Worm (Caenorhabditis elegans): Measurements from ENCODE around the gene tmed-13.
A peak's percentile ranks its signal among the peaks of the same experiment; 100 is the strongest.

The tmed-13 gene

DNA sequence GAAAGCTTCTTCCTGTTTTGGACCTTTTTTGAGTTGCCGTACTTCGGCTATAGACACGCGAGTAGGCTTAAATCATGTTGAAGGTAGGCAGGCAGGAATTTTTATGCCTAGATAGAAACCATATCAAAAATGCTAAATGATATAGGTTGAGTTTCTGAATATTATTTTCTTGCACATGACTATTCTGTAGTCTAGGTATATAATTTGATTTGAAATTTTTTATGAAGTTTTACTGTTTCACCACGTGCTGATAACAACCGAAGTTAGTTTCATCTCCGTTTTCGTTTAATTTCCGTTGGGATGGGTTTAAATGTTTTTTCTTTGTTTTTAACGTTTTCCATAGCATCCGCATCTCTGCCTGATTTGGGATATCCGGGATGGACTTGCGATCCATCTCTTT lies 15.9 kb upstream of the tmed-13 start, which contains the start of gene Y73B6BL.37:
Gene Y73B6BL.37 (plus strand): TSS at position 301 of the 400 bp plus-strand sequence.
- TF ChIP-seq unc-39 (tag; optimal IDR thresholded peaks at IDR 0.05) = no peak
- no peak for TF ChIP-seq unc-120 (tag; optimal IDR thresholded peaks at IDR 0.05; ENCODE audit: poor library complexity, severe bottlenecking)
- TF ChIP-seq blmp-1 (tag; optimal IDR thresholded peaks at IDR 0.05) = no peak
- no peak for TF ChIP-seq nhr-237 (tag; optimal IDR thresholded peaks at IDR 0.05)
- TF ChIP-seq cnd-1 (tag; optimal IDR thresholded peaks at IDR 0.05) = no peak
- no peak for TF ChIP-seq mep-1 (tag; optimal IDR thresholded peaks at IDR 0.05)
- TF ChIP-seq tbx-8 (GFP tag; optimal IDR thresholded peaks at IDR 0.05) = no peak
- TF ChIP-seq lin-13 (tag; optimal IDR thresholded peaks at IDR 0.05) = no peak
- no peak for TF ChIP-seq ztf-11 (tag; optimal IDR thresholded peaks at IDR 0.05)
- no peak for TF ChIP-seq nhr-28 (tag; optimal IDR thresholded peaks at IDR 0.05)
- no peak for TF ChIP-seq elt-1 (tag; optimal IDR thresholded peaks at IDR 0.05; ENCODE audit: borderline replicate concordance, insufficient read depth)
- TF ChIP-seq ham-2 (GFP tag; optimal IDR thresholded peaks at IDR 0.05) = no peak

DNA sequence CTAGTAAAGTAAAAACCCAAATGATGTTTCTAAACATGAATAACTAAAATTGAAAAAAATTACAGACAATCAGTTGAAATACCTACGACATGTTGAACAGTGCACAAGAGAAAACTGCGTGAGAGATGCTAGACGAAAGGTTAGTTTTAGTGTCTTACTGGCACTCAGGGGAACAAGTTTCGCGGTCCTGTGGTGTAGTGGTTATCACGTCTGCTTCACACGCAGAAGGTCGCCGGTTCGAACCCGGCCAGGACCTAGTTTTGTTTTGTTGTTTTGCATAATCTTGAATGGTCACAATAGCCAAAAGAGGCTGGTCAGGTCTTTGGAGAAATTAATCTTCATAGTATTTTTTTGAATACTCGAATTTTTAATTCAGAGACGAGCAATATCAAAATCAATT lies 9.8 kb upstream of the tmed-13 start:
- TF ChIP-seq M03D4.4 (tag; optimal IDR thresholded peaks at IDR 0.05) (no peak), lin-32 (GFP tag; optimal IDR thresholded peaks at IDR 0.05) (peak; percentile 21), ces-1 (GFP tag; optimal IDR thresholded peaks at IDR 0.05) (no peak), nhr-76 (tag; optimal IDR thresholded peaks at IDR 0.05) (no peak), elt-1 (tag; optimal IDR thresholded peaks at IDR 0.05; ENCODE audit: borderline replicate concordance, insufficient read depth) (no peak), snpc-4 (tag; optimal IDR thresholded peaks at IDR 0.05) (no peak), ceh-39 (tag; optimal IDR thresholded peaks at IDR 0.05) (no peak), flh-1 (GFP tag; optimal IDR thresholded peaks at IDR 0.05) (no peak), lin-13 (tag; optimal IDR thresholded peaks at IDR 0.05) (no peak), cnd-1 (tag; optimal IDR thresholded peaks at IDR 0.05) (peak; percentile 14), pha-4 (tag; optimal IDR thresholded peaks at IDR 0.05) (no peak), mep-1 (tag; optimal IDR thresholded peaks at IDR 0.05) (no peak), ceh-83 (GFP tag; optimal IDR thresholded peaks at IDR 0.05) (peak; percentile 12), mab-5 (tag; optimal IDR thresholded peaks at IDR 0.05) (no peak)

DNA sequence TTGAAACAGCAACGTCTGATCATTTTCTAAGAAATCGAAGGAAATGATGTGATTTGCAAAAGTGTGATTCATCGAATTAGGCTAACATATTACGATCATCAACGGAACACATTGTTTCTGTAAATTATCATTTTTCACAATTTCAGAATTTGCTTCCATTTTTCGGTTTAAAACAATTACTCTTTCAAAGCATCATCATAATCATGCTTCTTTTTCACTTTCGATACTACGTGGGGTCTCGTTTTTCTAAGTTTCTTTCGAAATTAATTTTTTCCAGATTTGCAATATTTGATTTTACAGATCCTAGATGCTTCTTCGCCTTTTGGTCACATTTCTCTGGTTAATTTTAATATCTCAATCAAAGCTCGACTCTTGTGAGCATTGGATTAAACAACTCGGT lies 9.0 kb upstream of the tmed-13 start, which contains the start of gene tyr-6:
Gene tyr-6 (plus strand): TSS at position 301 of the 400 bp plus-strand sequence.
- no peak for TF ChIP-seq unc-120 (tag; optimal IDR thresholded peaks at IDR 0.05; ENCODE audit: poor library complexity, severe bottlenecking)
- TF ChIP-seq ztf-11 (tag; optimal IDR thresholded peaks at IDR 0.05) = no peak
- TF ChIP-seq sptf-1 (tag; optimal IDR thresholded peaks at IDR 0.05) = no peak
- TF ChIP-seq M03D4.4 (tag; optimal IDR thresholded peaks at IDR 0.05) = no peak
- no peak for TF ChIP-seq nhr-76 (tag; optimal IDR thresholded peaks at IDR 0.05)
- no peak for TF ChIP-seq elt-1 (tag; optimal IDR thresholded peaks at IDR 0.05; ENCODE audit: borderline replicate concordance, insufficient read depth)
- no peak for TF ChIP-seq blmp-1 (tag; optimal IDR thresholded peaks at IDR 0.05)
- TF ChIP-seq hlh-1 (tag; optimal IDR thresholded peaks at IDR 0.05) = no peak

DNA sequence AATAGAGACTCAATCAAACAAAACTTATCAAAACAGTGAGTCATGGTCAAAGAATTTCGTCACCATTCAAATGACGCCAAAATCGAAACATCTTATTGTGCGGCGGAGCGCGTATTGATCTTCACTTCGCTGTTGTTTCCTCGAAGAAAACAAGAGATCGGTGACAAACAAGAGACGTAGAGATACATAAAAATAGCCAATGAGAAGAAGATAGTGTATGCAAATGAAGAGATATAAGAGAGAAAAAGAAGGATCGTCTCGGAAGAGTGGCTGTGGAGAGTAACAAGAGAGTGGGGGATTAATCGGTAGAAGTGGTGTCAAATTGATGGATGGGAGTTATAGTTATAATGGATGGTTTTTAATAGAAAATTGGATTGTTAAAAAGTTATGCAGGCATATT lies 3.6 kb upstream of the tmed-13 start:
- TF ChIP-seq unc-120 (tag; optimal IDR thresholded peaks at IDR 0.05; ENCODE audit: poor library complexity, severe bottlenecking) (no peak), snpc-4 (tag; optimal IDR thresholded peaks at IDR 0.05) (no peak), ceh-39 (tag; optimal IDR thresholded peaks at IDR 0.05) (peak; percentile 13), sem-2 (GFP tag; optimal IDR thresholded peaks at IDR 0.05) (no peak), flh-1 (GFP tag; optimal IDR thresholded peaks at IDR 0.05) (no peak), elt-3 (tag; optimal IDR thresholded peaks at IDR 0.05) (no peak), ztf-11 (tag; optimal IDR thresholded peaks at IDR 0.05) (no peak), ceh-83 (GFP tag; optimal IDR thresholded peaks at IDR 0.05) (no peak), lsy-2 (tag; optimal IDR thresholded peaks at IDR 0.05) (peak; percentile 5), mab-5 (tag; optimal IDR thresholded peaks at IDR 0.05) (no peak), lin-13 (tag; optimal IDR thresholded peaks at IDR 0.05) (no peak), nhr-28 (tag; optimal IDR thresholded peaks at IDR 0.05) (no peak), ham-2 (GFP tag; optimal IDR thresholded peaks at IDR 0.05) (no peak), nhr-12 (tag; optimal IDR thresholded peaks at IDR 0.05) (no peak), ceh-43 (GFP tag; optimal IDR thresholded peaks at IDR 0.05) (peak; percentile 29), blmp-1 (tag; optimal IDR thresholded peaks at IDR 0.05) (no peak), nhr-2 (tag; optimal IDR thresholded peaks at IDR 0.05) (peak; percentile 41), M03D4.4 (tag; optimal IDR thresholded peaks at IDR 0.05) (no peak), unc-39 (tag; optimal IDR thresholded peaks at IDR 0.05) (no peak), sptf-1 (tag; optimal IDR thresholded peaks at IDR 0.05) (no peak), drap-1 (GFP tag; optimal IDR thresholded peaks at IDR 0.05) (no peak), zip-8 (tag; optimal IDR thresholded peaks at IDR 0.05) (no peak), nhr-237 (tag; optimal IDR thresholded peaks at IDR 0.05) (peak; percentile 37), ces-1 (GFP tag; optimal IDR thresholded peaks at IDR 0.05) (peak; percentile 80), tbx-8 (GFP tag; optimal IDR thresholded peaks at IDR 0.05) (no peak), lin-32 (GFP tag; optimal IDR thresholded peaks at IDR 0.05) (no peak), mep-1 (tag; optimal IDR thresholded peaks at IDR 0.05) (no peak), elt-1 (tag; optimal IDR thresholded peaks at IDR 0.05; ENCODE audit: borderline replicate concordance, insufficient read depth) (no peak), cnd-1 (tag; optimal IDR thresholded peaks at IDR 0.05) (no peak), pha-4 (tag; optimal IDR thresholded peaks at IDR 0.05) (peak; percentile 71), bed-3 (GFP tag; optimal IDR thresholded peaks at IDR 0.05) (no peak), mls-2 (tag; optimal IDR thresholded peaks at IDR 0.05) (peak; percentile 56), hlh-1 (tag; optimal IDR thresholded peaks at IDR 0.05) (peak; percentile 30), nhr-76 (tag; optimal IDR thresholded peaks at IDR 0.05) (no peak), unc-62 (GFP tag; optimal IDR thresholded peaks at IDR 0.05) (peak; percentile 90)

All from whole organism, mixed stage, embryonic.